Worm (Caenorhabditis elegans): ENCODE data around the gene srd-27.

ce11 chrV:15826110-15826509 lies 22.9 kb downstream of the srd-27 start, which contains the start of gene srbc-51:
- TF ChIP-seq skn-1 (tag; optimal IDR thresholded peaks at IDR 0.05) (no peak), ztf-4 (tag; optimal IDR thresholded peaks at IDR 0.05) (no peak), nhr-11 (tag; optimal IDR thresholded peaks at IDR 0.05) (no peak), nhr-237 (tag; optimal IDR thresholded peaks at IDR 0.05) (no peak), pha-4 (tag; optimal IDR thresholded peaks at IDR 0.05) (no peak), unc-62 (GFP tag; optimal IDR thresholded peaks at IDR 0.05) (no peak), fkh-2 (tag; optimal IDR thresholded peaks at IDR 0.05) (no peak), nhr-12 (tag; optimal IDR thresholded peaks at IDR 0.05) (no peak)
